Worm (Caenorhabditis elegans): ENCODE results near the gene atp-2.

atp-2 gene

ce11 chrIII:5228839-5229238, 622 bp downstream of the atp-2 start:
- no peak for TF ChIP-seq ztf-1 (GFP tag; conservative IDR thresholded peaks at IDR 0.05)
- TF ChIP-seq mbf-1 (tag; optimal IDR thresholded peaks at IDR 0.05): no peak
- no peak for TF ChIP-seq lin-11 (tag; optimal IDR thresholded peaks at IDR 0.05)
- TF ChIP-seq elt-3 (tag; optimal IDR thresholded peaks at IDR 0.05): no peak
- TF ChIP-seq sma-3 (GFP tag; optimal IDR thresholded peaks at IDR 0.05): no peak
- no peak for TF ChIP-seq lin-13 (GFP tag; optimal IDR thresholded peaks at IDR 0.05)
- TF ChIP-seq gmeb-1 (tag; optimal IDR thresholded peaks at IDR 0.05): no peak
- TF ChIP-seq snpc-4 (tag; optimal IDR thresholded peaks at IDR 0.05): no peak
- TF ChIP-seq nhr-77 (tag; optimal IDR thresholded peaks at IDR 0.05): no peak
- TF ChIP-seq sem-4 (tag; optimal IDR thresholded peaks at IDR 0.05): no peak
- no peak for TF ChIP-seq sma-9 (GFP tag; optimal IDR thresholded peaks at IDR 0.05)
- TF ChIP-seq sma-9 (tag; optimal IDR thresholded peaks at IDR 0.05): no peak
- no peak for TF ChIP-seq crh-2 (tag; optimal IDR thresholded peaks at IDR 0.05)

DNA sequence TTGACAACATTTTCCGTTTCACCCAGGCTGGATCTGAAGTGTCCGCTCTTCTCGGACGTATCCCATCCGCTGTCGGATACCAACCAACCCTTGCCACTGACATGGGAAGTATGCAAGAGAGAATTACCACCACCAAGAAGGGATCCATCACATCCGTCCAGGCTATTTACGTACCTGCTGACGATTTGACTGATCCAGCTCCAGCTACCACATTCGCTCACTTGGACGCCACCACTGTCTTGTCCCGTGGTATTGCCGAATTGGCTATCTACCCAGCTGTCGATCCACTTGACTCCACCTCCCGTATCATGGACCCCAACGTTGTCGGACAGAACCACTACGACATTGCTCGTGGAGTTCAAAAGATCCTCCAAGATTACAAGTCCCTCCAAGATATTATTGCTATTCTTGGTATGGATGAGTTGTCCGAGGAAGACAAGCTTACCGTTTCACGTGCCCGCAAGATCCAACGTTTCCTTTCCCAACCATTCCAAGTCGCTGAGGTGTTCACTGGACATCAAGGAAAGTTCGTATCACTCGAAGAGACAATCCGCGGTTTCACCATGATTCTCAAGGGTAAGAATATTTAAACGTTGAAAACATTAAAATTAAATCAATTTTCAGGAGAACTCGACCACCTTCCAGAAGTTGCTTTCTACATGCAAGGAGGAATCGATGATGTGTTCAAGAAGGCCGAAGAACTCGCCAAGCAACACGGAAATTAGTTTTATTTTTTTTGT, 1.5 kb downstream of the atp-2 start:
- TF ChIP-seq skn-1 (tag; optimal IDR thresholded peaks at IDR 0.05) (no peak), nhr-23 (tag; optimal IDR thresholded peaks at IDR 0.05) (peak; percentile 35), unc-55 (GFP tag; optimal IDR thresholded peaks at IDR 0.05) (no peak), fos-1 (tag; optimal IDR thresholded peaks at IDR 0.05) (no peak)

- no peak for TF ChIP-seq elt-3 (tag; optimal IDR thresholded peaks at IDR 0.05)
- no peak for TF ChIP-seq mab-5 (tag; optimal IDR thresholded peaks at IDR 0.05)
- no peak for TF ChIP-seq lin-39 (tag; optimal IDR thresholded peaks at IDR 0.05)
- TF ChIP-seq nhr-23 (tag; optimal IDR thresholded peaks at IDR 0.05): no peak
- TF ChIP-seq unc-55 (GFP tag; optimal IDR thresholded peaks at IDR 0.05): no peak
- peak; percentile 41 for TF ChIP-seq nhr-129 (tag; optimal IDR thresholded peaks at IDR 0.05)
- peak; percentile 8 for TF ChIP-seq F13H6.1 (tag; optimal IDR thresholded peaks at IDR 0.05)
- TF ChIP-seq Y55F3AM.14 (GFP tag; optimal IDR thresholded peaks at IDR 0.05): peak; percentile 24
- no peak for TF ChIP-seq peb-1 (tag; optimal IDR thresholded peaks at IDR 0.05)
- TF ChIP-seq mdl-1 (tag; optimal IDR thresholded peaks at IDR 0.05): no peak
- peak; percentile 34 for TF ChIP-seq lin-13 (GFP tag; optimal IDR thresholded peaks at IDR 0.05)
- peak; percentile 53 for TF ChIP-seq ztf-4 (tag; optimal IDR thresholded peaks at IDR 0.05)
- no peak for TF ChIP-seq gmeb-1 (tag; optimal IDR thresholded peaks at IDR 0.05)
- TF ChIP-seq nhr-21 (tag; optimal IDR thresholded peaks at IDR 0.05): peak; percentile 46
- no peak for TF ChIP-seq nhr-12 (tag; optimal IDR thresholded peaks at IDR 0.05)
- no peak for TF ChIP-seq elt-1 (tag; optimal IDR thresholded peaks at IDR 0.05)
- peak; percentile 45 for TF ChIP-seq sma-3 (GFP tag; optimal IDR thresholded peaks at IDR 0.05)
- peak; percentile 65 for TF ChIP-seq ama-1 (optimal IDR thresholded peaks at IDR 0.05)
- no peak for TF ChIP-seq nhr-77 (tag; optimal IDR thresholded peaks at IDR 0.05)
These were observed 2.2 kb downstream of the atp-2 start, which contains the start of gene prmt-5 for ce11 chrIII:5230415-5230814. Gene prmt-5 (plus strand): TSS chrIII:5230555.

DNA sequence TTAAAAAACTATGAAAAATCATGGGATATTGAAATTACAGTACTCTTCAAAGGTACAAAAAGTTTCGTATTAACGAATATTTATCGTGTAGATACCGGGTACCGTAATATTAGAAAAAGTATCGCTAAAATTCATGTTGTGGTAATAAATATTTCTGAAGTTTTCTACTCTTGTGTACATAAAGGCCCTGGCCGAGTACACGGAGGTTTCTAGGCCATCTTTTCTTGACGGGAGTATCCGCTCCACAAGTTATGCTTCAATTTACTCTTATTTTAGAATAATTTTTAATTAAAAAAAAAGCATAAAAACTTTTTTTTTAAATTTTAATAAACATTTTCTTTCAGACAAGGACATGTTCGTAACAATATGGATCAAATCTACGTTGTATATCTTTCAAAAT, 4.9 kb downstream of the atp-2 start:
- no peak for TF ChIP-seq nhr-21 (tag; optimal IDR thresholded peaks at IDR 0.05)
- no peak for TF ChIP-seq alr-1 (tag; optimal IDR thresholded peaks at IDR 0.05)
- TF ChIP-seq sma-9 (GFP tag; optimal IDR thresholded peaks at IDR 0.05): no peak
- TF ChIP-seq sma-9 (tag; optimal IDR thresholded peaks at IDR 0.05): no peak
- no peak for TF ChIP-seq ama-1 (optimal IDR thresholded peaks at IDR 0.05)

ce11 chrIII:5234312-5234711, 6.1 kb downstream of the atp-2 start, which contains the start of gene mrps-26:
Gene mrps-26 (plus strand): TSS chrIII:5234612.
- TF ChIP-seq unc-62 (GFP tag; optimal IDR thresholded peaks at IDR 0.05) (no peak), sma-9 (GFP tag; optimal IDR thresholded peaks at IDR 0.05) (no peak), sma-9 (tag; optimal IDR thresholded peaks at IDR 0.05) (no peak), unc-39 (tag; optimal IDR thresholded peaks at IDR 0.05) (no peak), nhr-11 (tag; optimal IDR thresholded peaks at IDR 0.05) (no peak), gmeb-1 (tag; optimal IDR thresholded peaks at IDR 0.05) (no peak)

- TF ChIP-seq unc-55 (GFP tag; optimal IDR thresholded peaks at IDR 0.05) (no peak), fos-1 (tag; optimal IDR thresholded peaks at IDR 0.05) (peak; percentile 13)
These were observed 7.9 kb downstream of the atp-2 start, which contains the start of gene prx-10 for ce11 chrIII:5236104-5236503. Gene prx-10 (plus strand): TSS chrIII:5236404.

All from whole organism, L2 larva.